Fruit fly (Drosophila melanogaster) whole organism, prepupa: ENCODE measurements around the gene CG2901.

Source experiments
- CG7368 ChIP-seq: fragments of 200-800 bp; sonication (Bioruptor generic); optimal IDR thresholded peaks from 3 replicates; lab custom pipeline; 2016; ENCODE audit warnings: missing biosample characterization, missing genetic modification characterization
- CG8319 ChIP-seq: fragments of 200-800 bp; sonication (Bioruptor generic); optimal IDR thresholded peaks from 3 replicates; lab custom pipeline; 2016; ENCODE audit warnings: missing biosample characterization, missing genetic modification characterization
- CG9139 ChIP-seq: fragments of 200-800 bp; sonication (Bioruptor generic); optimal IDR thresholded peaks from 3 replicates; lab custom pipeline; 2017; ENCODE audit warnings: missing biosample characterization, mild to moderate bottlenecking, missing genetic modification characterization
- Sox102F ChIP-seq: fragments of 200-800 bp; sonication (Bioruptor generic); optimal IDR thresholded peaks from 2 replicates; lab custom pipeline; 2016; ENCODE audit warnings: missing biosample characterization, mild to moderate bottlenecking, missing genetic modification characterization
- ss ChIP-seq, 2 experiments: fragments of 200-800 bp; sonication (Bioruptor generic); optimal IDR thresholded peaks; 2 replicates in 1 of 2; 3 replicates in 1 of 2; lab custom pipeline; 2017 to 2018; ENCODE audit warnings: mild to moderate bottlenecking in 2 of 2, missing biosample characterization in 2 of 2, missing genetic modification characterization in 2 of 2, moderate library complexity in 1 of 2

DNA sequence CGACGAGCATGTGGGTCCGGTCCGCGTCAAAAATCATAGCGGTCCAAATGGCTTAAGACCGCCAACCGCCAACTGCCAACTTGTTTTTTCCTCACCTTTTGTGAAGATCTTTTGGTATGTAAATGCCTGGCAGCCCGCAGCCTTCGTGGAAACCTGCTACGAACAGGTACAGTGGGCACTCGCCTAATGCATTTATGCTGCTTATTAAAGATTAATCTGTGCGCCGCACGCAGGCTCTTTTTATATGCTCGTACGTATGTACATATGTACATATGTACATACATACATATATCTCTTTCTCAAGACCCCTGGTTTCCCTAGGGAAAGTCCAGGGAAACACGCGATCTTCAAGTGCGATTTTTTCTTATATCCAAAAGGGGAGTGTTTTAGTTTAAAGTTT is 18.4 kb downstream of the CG2901 start:
- no peak for TF ChIP-seq CG7368 (GFP tag; lab: Kevin White, UChicago)
- TF ChIP-seq CG8319 (GFP tag; lab: Kevin White, UChicago): no peak
- no peak for TF ChIP-seq CG9139 (GFP tag; lab: Kevin White, UChicago)
- no peak for TF ChIP-seq Sox102F (GFP tag; lab: Kevin White, UChicago)
- peak in 1 of 2 experiments; percentile 58 for TF ChIP-seq ss (GFP tag; optimal IDR thresholded peaks at IDR 0.05; lab: Kevin White, UChicago)
